Fruit fly (Drosophila melanogaster) whole organism, embryonic: Measurements from ENCODE around the gene Send1.

Source experiments
- ATbp ChIP-seq: fragments of 200-800 bp; sonication (Bioruptor generic); optimal IDR thresholded peaks from 2 replicates; lab custom pipeline; 2017; ENCODE audit warnings: missing biosample characterization, mild to moderate bottlenecking, missing genetic modification characterization, missing genetic modification reagents
- BEAF-32 ChIP-seq: fragments of 200-800 bp; sonication (Bioruptor generic); optimal IDR thresholded peaks from 3 replicates; lab custom pipeline; 2017; ENCODE audit warnings: missing biosample characterization, missing genetic modification characterization, mild to moderate bottlenecking, moderate library complexity, missing genetic modification reagents
- BtbVII ChIP-seq: fragments of 200-800 bp; sonication (Bioruptor generic); optimal IDR thresholded peaks from 3 replicates; lab custom pipeline; 2017; ENCODE audit warnings: missing biosample characterization, mild to moderate bottlenecking, missing genetic modification characterization
- CG10267 ChIP-seq: fragments of 200-800 bp; sonication (Bioruptor generic); optimal IDR thresholded peaks from 2 replicates; lab custom pipeline; 2018; ENCODE audit warnings: missing biosample characterization, mild to moderate bottlenecking, missing genetic modification characterization, moderate library complexity
- CG10565 ChIP-seq: fragments of 200-800 bp; sonication (Bioruptor generic); optimal IDR thresholded peaks from 3 replicates; lab custom pipeline; 2016; ENCODE audit warnings: missing biosample characterization, mild to moderate bottlenecking, missing genetic modification characterization
- CG11504 ChIP-seq: fragments of 200-800 bp; sonication (Bioruptor generic); optimal IDR thresholded peaks from 3 replicates; lab custom pipeline; 2019; ENCODE audit warnings: missing biosample characterization, mild to moderate bottlenecking, missing genetic modification characterization, moderate library complexity
- CG12236 ChIP-seq: fragments of 200-800 bp; sonication (Bioruptor generic); optimal IDR thresholded peaks from 2 replicates; lab custom pipeline; 2016; ENCODE audit warnings: missing biosample characterization, missing genetic modification characterization
- CG13424 ChIP-seq: fragments of 200-800 bp; sonication (Bioruptor generic); optimal IDR thresholded peaks from 2 replicates; lab custom pipeline; 2019; ENCODE audit warnings: missing biosample characterization, mild to moderate bottlenecking, missing genetic modification characterization, moderate library complexity
- CG13775 ChIP-seq: fragments of 200-800 bp; sonication (Bioruptor generic); optimal IDR thresholded peaks from 3 replicates; lab custom pipeline; 2017; ENCODE audit warnings: missing biosample characterization, mild to moderate bottlenecking, missing genetic modification characterization
- CG15514 ChIP-seq: fragments of 200-800 bp; sonication (Bioruptor generic); optimal IDR thresholded peaks from 3 replicates; lab custom pipeline; 2017; ENCODE audit warnings: missing biosample characterization, missing genetic modification characterization, mild to moderate bottlenecking, moderate library complexity, missing genetic modification reagents
- CG1647 ChIP-seq: fragments of 200-800 bp; sonication (Bioruptor generic); optimal IDR thresholded peaks from 3 replicates; lab custom pipeline; 2016; ENCODE audit warnings: missing biosample characterization, missing genetic modification characterization
- CG17829 ChIP-seq: fragments of 200-800 bp; optimal IDR thresholded peaks from 2 replicates; lab custom pipeline; 2019; ENCODE audit warnings: missing biosample characterization, mild to moderate bottlenecking, missing genetic modification characterization, moderate library complexity
- CG2889 ChIP-seq: fragments of 200-800 bp; sonication (Bioruptor generic); IDR thresholded peaks from 3 replicates; pipeline ENCODE4 v1.3.6; 2022; ENCODE audit warnings: missing biosample characterization, missing genetic modification characterization
- CG3838 ChIP-seq: fragments of 200-800 bp; sonication (Bioruptor generic); optimal IDR thresholded peaks from 3 replicates; lab custom pipeline; 2016; ENCODE audit warnings: missing biosample characterization, missing genetic modification characterization
- CG8290 ChIP-seq, 3 experiments: fragments of 200-800 bp; sonication (Bioruptor generic); optimal IDR thresholded peaks; 2 replicates each; lab custom pipeline; 2016 to 2019; ENCODE audit warnings: missing biosample characterization in 3 of 3, missing genetic modification characterization in 3 of 3, mild to moderate bottlenecking in 2 of 3, moderate library complexity in 1 of 3
- CG8359 ChIP-seq: fragments of 200-800 bp; sonication (Bioruptor generic); optimal IDR thresholded peaks from 2 replicates; lab custom pipeline; 2017; ENCODE audit warnings: missing biosample characterization, mild to moderate bottlenecking, missing genetic modification characterization, borderline replicate concordance
- CG9215 ChIP-seq: fragments of 200-800 bp; sonication (Bioruptor generic); IDR thresholded peaks from 2 replicates; pipeline ENCODE4 v1.3.6; 2022; ENCODE audit warnings: missing biosample characterization, missing genetic modification characterization
- Camta ChIP-seq: fragments of 200-800 bp; sonication (Bioruptor generic); optimal IDR thresholded peaks from 2 replicates; lab custom pipeline; 2016; ENCODE audit warnings: missing biosample characterization, missing genetic modification characterization
- Chrac-16 ChIP-seq: fragments of 200-800 bp; sonication (Bioruptor generic); optimal IDR thresholded peaks from 3 replicates; lab custom pipeline; 2016; ENCODE audit warnings: missing biosample characterization, missing genetic modification characterization
- Dbx ChIP-seq: fragments of 200-800 bp; sonication (Bioruptor generic); IDR thresholded peaks from 3 replicates; pipeline ENCODE4 v1.3.6; 2022; ENCODE audit warnings: missing biosample characterization, missing genetic modification characterization
- Deaf1 ChIP-seq: fragments of 200-800 bp; optimal IDR thresholded peaks from 3 replicates; lab custom pipeline; 2019; ENCODE audit warnings: missing biosample characterization, mild to moderate bottlenecking, missing genetic modification characterization, moderate library complexity
- Fer3 ChIP-seq: fragments of 200-800 bp; sonication (Bioruptor generic); optimal IDR thresholded peaks from 2 replicates; lab custom pipeline; 2018; ENCODE audit warnings: missing biosample characterization, mild to moderate bottlenecking, missing genetic modification characterization, moderate library complexity
- Hand ChIP-seq: fragments of 200-800 bp; sonication (Bioruptor generic); optimal IDR thresholded peaks from 2 replicates; lab custom pipeline; 2017; ENCODE audit warnings: mild to moderate bottlenecking, missing biosample characterization, missing genetic modification reagents, missing genetic modification characterization
- Kr ChIP-seq: fragments of 200-800 bp; sonication (Bioruptor generic); optimal IDR thresholded peaks from 2 replicates; lab custom pipeline; 2017; ENCODE audit warnings: missing biosample characterization, mild to moderate bottlenecking, missing genetic modification characterization
- Lhr ChIP-seq: fragments of 200-800 bp; sonication (Bioruptor generic); optimal IDR thresholded peaks from 3 replicates; lab custom pipeline; 2017; ENCODE audit warnings: mild to moderate bottlenecking, missing biosample characterization, missing genetic modification reagents, missing genetic modification characterization
- MBD-R2 ChIP-seq: fragments of 200-800 bp; sonication (Bioruptor generic); IDR thresholded peaks from 2 replicates; pipeline ENCODE4 v1.3.6; 2022; ENCODE audit warnings: missing biosample characterization, missing genetic modification characterization
- Pdp1 ChIP-seq, 2 experiments: fragments of 200-800 bp; sonication (Bioruptor generic); optimal IDR thresholded peaks; 3 replicates each; lab custom pipeline; 2016; ENCODE audit warnings: missing biosample characterization in 2 of 2, missing genetic modification characterization in 2 of 2, mild to moderate bottlenecking in 1 of 2, moderate library complexity in 1 of 2
- Spps ChIP-seq: fragments of 200-800 bp; sonication (Bioruptor generic); optimal IDR thresholded peaks from 2 replicates; lab custom pipeline; 2018; ENCODE audit warnings: missing biosample characterization, mild to moderate bottlenecking, missing genetic modification characterization
- YL-1 ChIP-seq: fragments of 200-800 bp; sonication (Bioruptor generic); optimal IDR thresholded peaks from 3 replicates; lab custom pipeline; 2017; ENCODE audit warnings: missing biosample characterization, mild to moderate bottlenecking, missing genetic modification characterization
- amos ChIP-seq: fragments of 200-800 bp; sonication (Bioruptor generic); IDR thresholded peaks from 2 replicates; pipeline ENCODE4 v1.3.6; 2022; ENCODE audit warnings: missing biosample characterization, missing genetic modification characterization; ENCODE audit not compliant: partially characterized antibody
- bcd ChIP-seq: fragments of 200-800 bp; sonication (Bioruptor generic); optimal IDR thresholded peaks from 2 replicates; lab custom pipeline; 2017; ENCODE audit warnings: missing biosample characterization, mild to moderate bottlenecking, missing genetic modification characterization
- bigmax ChIP-seq: fragments of 200-800 bp; sonication (Bioruptor generic); optimal IDR thresholded peaks from 2 replicates; lab custom pipeline; 2018; ENCODE audit warnings: missing biosample characterization, mild to moderate bottlenecking, missing genetic modification characterization
- bsh ChIP-seq, 2 experiments: fragments of 200-800 bp; sonication (Bioruptor generic); optimal IDR thresholded peaks; 2 replicates each; lab custom pipeline; 2017 to 2018; ENCODE audit warnings: mild to moderate bottlenecking in 2 of 2, missing biosample characterization in 2 of 2, missing genetic modification characterization in 2 of 2, moderate library complexity in 1 of 2
- btn ChIP-seq: fragments of 200-800 bp; sonication (Bioruptor generic); optimal IDR thresholded peaks from 2 replicates; lab custom pipeline; 2016; ENCODE audit warnings: missing biosample characterization, missing genetic modification characterization
- cato ChIP-seq: fragments of 200-800 bp; sonication (Bioruptor generic); optimal IDR thresholded peaks from 2 replicates; lab custom pipeline; 2016; ENCODE audit warnings: missing biosample characterization, missing genetic modification characterization, borderline replicate concordance
- danr ChIP-seq: fragments of 200-800 bp; sonication (Bioruptor generic); IDR thresholded peaks from 2 replicates; pipeline ENCODE4 v1.3.6; 2022; ENCODE audit warnings: missing biosample characterization, missing genetic modification characterization
- disco-r ChIP-seq: fragments of 200-800 bp; sonication (Bioruptor generic); optimal IDR thresholded peaks from 2 replicates; lab custom pipeline; 2016; ENCODE audit warnings: missing biosample characterization, missing genetic modification characterization
- gce ChIP-seq: fragments of 200-800 bp; sonication (Bioruptor generic); IDR thresholded peaks from 3 replicates; pipeline ENCODE4 v1.3.6; 2022; ENCODE audit warnings: missing biosample characterization, missing genetic modification characterization
- kay ChIP-seq: fragments of 200-800 bp; sonication (Bioruptor generic); optimal IDR thresholded peaks from 2 replicates; lab custom pipeline; 2016; ENCODE audit warnings: missing biosample characterization, missing genetic modification characterization
- prd ChIP-seq, 3 experiments: fragments of >200 bp in 2 of 3; fragments of 200-800 bp in 1 of 3; sonication (Bioruptor generic) in 1 of 3; optimal IDR thresholded peaks in 2 of 3; IDR thresholded peaks in 1 of 3; 2 replicates in 2 of 3; 3 replicates in 1 of 3; pipeline versions ENCODE4 v1.3.6 to Lab custom; 2017 to 2022; ENCODE audit warnings: missing biosample characterization in 1 of 3, missing genetic modification characterization in 1 of 3
- sim ChIP-seq: fragments of 200-800 bp; sonication (Bioruptor generic); IDR thresholded peaks from 2 replicates; pipeline ENCODE4 v1.3.6; 2022; ENCODE audit warnings: missing biosample characterization, missing genetic modification characterization
- sima ChIP-seq: fragments of 200-800 bp; sonication (Bioruptor generic); optimal IDR thresholded peaks from 2 replicates; lab custom pipeline; 2016; ENCODE audit warnings: missing biosample characterization, missing genetic modification characterization
- tap ChIP-seq: fragments of 200-800 bp; optimal IDR thresholded peaks from 3 replicates; lab custom pipeline; 2019; ENCODE audit warnings: missing biosample characterization, mild to moderate bottlenecking, missing genetic modification characterization, moderate library complexity
- wor ChIP-seq: fragments of 200-800 bp; sonication (Bioruptor generic); IDR thresholded peaks from 2 replicates; pipeline ENCODE4 v1.3.6; 2022; ENCODE audit warnings: missing biosample characterization, missing genetic modification characterization
- yki ChIP-seq: fragments of >200 bp; optimal IDR thresholded peaks from 3 replicates; lab custom pipeline; 2018
- zen ChIP-seq: fragments of 200-800 bp; sonication (Bioruptor generic); optimal IDR thresholded peaks from 3 replicates; lab custom pipeline; 2018; ENCODE audit warnings: missing biosample characterization, mild to moderate bottlenecking, missing genetic modification characterization, moderate library complexity
- zen2 ChIP-seq: fragments of 200-800 bp; sonication (Bioruptor generic); IDR thresholded peaks from 3 replicates; pipeline ENCODE4 v1.3.6; 2022; ENCODE audit warnings: missing biosample characterization, missing genetic modification characterization; ENCODE audit not compliant: partially characterized antibody

The Send1 gene

DNA sequence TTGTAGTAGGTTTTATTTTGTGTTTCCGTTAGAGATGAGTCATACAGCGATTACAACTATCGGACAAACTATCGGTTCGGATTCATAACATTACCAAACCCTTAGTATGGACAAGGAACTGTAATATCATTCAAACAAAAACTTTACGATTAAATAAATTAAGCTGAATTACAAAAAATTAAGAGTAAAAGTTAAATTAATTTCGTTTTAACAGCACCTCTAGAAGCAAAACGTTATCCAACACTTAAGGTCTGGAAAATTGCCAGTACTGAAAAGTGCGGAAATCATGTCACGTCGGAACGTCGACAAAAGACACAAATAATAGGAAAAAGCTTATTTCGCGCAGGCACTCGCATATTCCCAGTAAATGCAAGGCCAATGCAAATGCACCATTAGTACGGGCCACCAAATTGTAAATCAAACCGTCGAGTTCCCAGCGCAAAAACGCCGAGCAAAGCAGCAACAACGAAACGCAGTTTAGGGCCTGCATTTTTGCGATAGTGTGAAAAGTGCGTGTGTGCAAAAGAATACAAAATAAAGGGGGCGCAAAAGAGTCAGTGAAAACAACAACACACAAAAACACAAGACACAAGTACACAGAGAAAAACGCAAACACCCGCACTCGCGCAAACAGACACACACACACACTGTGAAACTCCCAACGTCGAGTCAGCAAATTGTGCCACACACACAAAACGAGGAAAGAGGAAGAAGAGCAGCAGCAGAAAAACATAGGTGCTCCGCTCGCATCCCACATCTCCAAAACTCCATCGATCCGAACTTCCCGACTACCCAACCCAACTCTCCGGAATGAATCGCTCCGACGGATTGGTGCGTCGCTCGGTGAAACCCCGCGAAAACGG is 28.4 kb downstream of the Send1 start, which contains the start of the genes CG15387 and sau (continued):
- TF ChIP-seq MBD-R2 (GFP tag; lab: Robert Waterston, UW): peak; percentile 90
- TF ChIP-seq CG2889 (GFP tag; lab: Robert Waterston, UW): peak; percentile 79
- TF ChIP-seq Spps: peak; percentile 78
- peak; percentile 85 for TF ChIP-seq amos (GFP tag; lab: Robert Waterston, UW)
- peak; percentile 76 for TF ChIP-seq tap (tag; lab: Kevin White, UChicago)
- peak; percentile 84; the same call in 2 of the 3 replicates for TF ChIP-seq zen2 (GFP tag; lab: Robert Waterston, UW)
- peak; percentile 76 for TF ChIP-seq Lhr
- TF ChIP-seq CG8290 (GFP tag; optimal IDR thresholded peaks at IDR 0.05; lab: Kevin White, UChicago): peak; percentile 92
- peak; percentile 70 to 88 for TF ChIP-seq CG8290 (tag; optimal IDR thresholded peaks at IDR 0.05; lab: Kevin White, UChicago)
- TF ChIP-seq Hand (GFP tag; lab: Kevin White, UChicago): peak; percentile 52
- TF ChIP-seq yki (lab: Kevin White, UChicago): no peak
- peak; percentile 99 for TF ChIP-seq CG10267 (tag; lab: Kevin White, UChicago)
- TF ChIP-seq CG11504 (tag; lab: Kevin White, UChicago): peak; percentile 87
- TF ChIP-seq sima: peak; percentile 56
- no peak for TF ChIP-seq prd (optimal IDR thresholded peaks at IDR 0.05; lab: Kevin White, UChicago)
- peak; percentile 88 for TF ChIP-seq prd (GFP tag; IDR thresholded peaks at IDR 0.05; lab: Robert Waterston, UW)
- TF ChIP-seq bigmax: no peak
- TF ChIP-seq CG17829 (tag; lab: Kevin White, UChicago): peak; percentile 93
- TF ChIP-seq kay (GFP tag; lab: Kevin White, UChicago): peak; percentile 89
- TF ChIP-seq CG9215 (GFP tag; lab: Robert Waterston, UW): peak; percentile 77
- peak; percentile 76 for TF ChIP-seq cato (GFP tag; lab: Kevin White, UChicago)
- peak; percentile 36 to 87 for TF ChIP-seq bsh (GFP tag; optimal IDR thresholded peaks at IDR 0.05; lab: Kevin White, UChicago)
- TF ChIP-seq BtbVII (GFP tag; lab: Kevin White, UChicago): peak; percentile 72
- peak; percentile 78 for TF ChIP-seq CG12236
- peak; percentile 93 for TF ChIP-seq CG13775 (GFP tag; lab: Kevin White, UChicago)
- TF ChIP-seq bcd (GFP tag; lab: Kevin White, UChicago): peak; percentile 82
- TF ChIP-seq CG13424 (tag; lab: Kevin White, UChicago): peak; percentile 90
- peak; percentile 84 for TF ChIP-seq disco-r (GFP tag; lab: Kevin White, UChicago)
- TF ChIP-seq Pdp1 (GFP tag; optimal IDR thresholded peaks at IDR 0.05; lab: Kevin White, UChicago): peak; percentile 89 to 92
- TF ChIP-seq wor: peak; percentile 64
- TF ChIP-seq btn: peak; percentile 56
- peak; percentile 86 for TF ChIP-seq Fer3 (tag; lab: Kevin White, UChicago)
- peak; percentile 29 for TF ChIP-seq YL-1 (GFP tag; lab: Kevin White, UChicago)
- no peak for TF ChIP-seq Kr
- TF ChIP-seq gce (GFP tag; lab: Robert Waterston, UW): peak; percentile 48; the same call in 1 of the 3 replicates
- TF ChIP-seq CG15514: peak; percentile 86
- TF ChIP-seq CG8359 (GFP tag; lab: Kevin White, UChicago): peak; percentile 41
- TF ChIP-seq Dbx: peak; percentile 84
- TF ChIP-seq CG10565 (GFP tag; lab: Kevin White, UChicago): no peak
- peak; percentile 91 for TF ChIP-seq Chrac-16
- peak; percentile 83 for TF ChIP-seq zen (tag; lab: Kevin White, UChicago)
- TF ChIP-seq danr: peak; percentile 58
- no peak for TF ChIP-seq sim
- TF ChIP-seq CG3838 (GFP tag; lab: Kevin White, UChicago): peak; percentile 74
- peak; percentile 59 for TF ChIP-seq Deaf1 (tag; lab: Kevin White, UChicago)
- TF ChIP-seq CG1647 (GFP tag; lab: Kevin White, UChicago): peak; percentile 72
- peak; percentile 90 for TF ChIP-seq Camta (GFP tag; lab: Kevin White, UChicago)
- peak; percentile 95 for TF ChIP-seq BEAF-32 (GFP tag; lab: Kevin White, UChicago)
- peak; percentile 56 for TF ChIP-seq ATbp (GFP tag; lab: Kevin White, UChicago)
